Worm (Caenorhabditis elegans) whole organism, young adult: ENCODE results near the gene uncp-18.

ENCODE experiments used
- B0336.3 ChIP-seq: fragments of 200-800 bp; sonication (Bioruptor generic); IDR thresholded peaks from 2 replicates; pipeline ENCODE4 v1.3.6; 2022; ENCODE audit warnings: missing genetic modification characterization, missing compliant biosample characterization
- aptf-2 ChIP-seq: fragments of 200-800 bp; sonication (Bioruptor generic); conservative IDR thresholded peaks from 2 replicates; pipeline ENCODE4 v1.3.6; 2022; ENCODE audit warnings: missing genetic modification reagents, missing genetic modification characterization, missing compliant biosample characterization
- bed-2 ChIP-seq: fragments of 200-800 bp; sonication (Bioruptor generic); IDR thresholded peaks from 2 replicates; pipeline ENCODE4 v1.3.6; 2022; ENCODE audit warnings: missing genetic modification reagents, missing genetic modification characterization, missing compliant biosample characterization

DNA sequence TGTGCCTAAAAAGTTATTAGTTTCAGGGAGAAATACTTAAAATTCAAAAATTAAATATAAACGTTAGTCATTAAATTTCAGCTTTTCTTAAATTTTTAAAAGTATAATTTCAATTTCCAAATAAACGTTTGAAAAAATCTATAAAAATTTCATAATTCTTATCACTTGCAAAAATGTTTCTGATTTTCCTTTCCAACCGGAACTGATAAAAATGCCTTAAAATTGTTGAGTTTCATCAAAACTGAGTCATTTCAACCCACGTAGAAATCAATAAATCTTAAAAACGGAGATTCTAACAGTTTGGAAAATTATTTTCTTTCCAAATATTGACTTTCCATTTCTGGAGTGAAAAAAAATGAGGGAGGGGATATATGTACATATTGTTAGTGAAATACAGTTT is 18.5 kb downstream of the uncp-18 start:
- TF ChIP-seq aptf-2 (GFP tag; lab: Robert Waterston, UW), result no peak
- no peak for TF ChIP-seq bed-2 (GFP tag; lab: Robert Waterston, UW)
- no peak for TF ChIP-seq B0336.3 (GFP tag; lab: Robert Waterston, UW)
